Worm (Caenorhabditis elegans) whole organism, L3 larva: ENCODE data around the gene ethe-1.

Experiments
- ZK546.5 ChIP-seq: sonication (generic microtip); optimal IDR thresholded peaks from 2 replicates; lab custom pipeline; 2017; ENCODE audit warnings: missing biosample characterization, missing genetic modification characterization
- aly-2 ChIP-seq: fragments of 150-350 bp; optimal IDR thresholded peaks from 2 replicates; lab custom pipeline; 2014; ENCODE audit warnings: missing biosample characterization, missing genetic modification characterization
- ceh-82 ChIP-seq: fragments of 150-350 bp; optimal IDR thresholded peaks from 2 replicates; lab custom pipeline; 2014; ENCODE audit warnings: missing biosample characterization, missing genetic modification characterization
- nfya-1 ChIP-seq: sonication (generic microtip); optimal IDR thresholded peaks from 2 replicates; lab custom pipeline; 2017; ENCODE audit warnings: missing genetic modification characterization, mild to moderate bottlenecking, missing compliant biosample characterization, antibody characterized with exemption, moderate library complexity; ENCODE audit not compliant: insufficient read depth
- nhr-28 ChIP-seq: fragments of 150-350 bp; optimal IDR thresholded peaks from 2 replicates; lab custom pipeline; 2014; ENCODE audit warnings: missing biosample characterization, missing genetic modification characterization
- nhr-77 ChIP-seq: fragments of 150-350 bp; optimal IDR thresholded peaks from 2 replicates; lab custom pipeline; 2014; ENCODE audit warnings: missing biosample characterization, missing genetic modification characterization
- unc-39 ChIP-seq: sonication (generic microtip); optimal IDR thresholded peaks from 4 replicates; lab custom pipeline; 2017; ENCODE audit warnings: missing biosample characterization, missing genetic modification characterization
- ztf-11 ChIP-seq: fragments of 150-350 bp; optimal IDR thresholded peaks from 2 replicates; lab custom pipeline; 2014; ENCODE audit warnings: missing biosample characterization, missing genetic modification characterization

DNA sequence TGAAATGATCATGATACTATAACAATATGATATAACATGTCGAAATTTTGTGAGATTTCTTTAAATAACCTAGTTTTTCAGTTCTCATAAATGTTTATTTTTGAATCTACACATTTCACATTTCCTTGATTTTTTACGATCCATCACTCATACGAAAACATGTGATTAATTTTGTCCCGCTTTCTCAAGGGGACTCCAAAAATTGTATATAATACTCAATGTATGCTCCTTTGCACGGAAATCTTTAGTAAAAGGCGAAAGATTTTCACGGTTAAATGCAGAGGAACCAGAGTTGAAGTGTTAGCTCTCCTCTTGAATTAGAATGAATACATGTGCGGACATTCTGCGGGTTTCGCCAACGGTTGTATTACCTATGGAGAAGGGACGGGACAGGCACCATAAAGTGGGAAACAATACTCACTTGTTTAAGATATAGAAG, 44.2 kb downstream of the ethe-1 start:
- TF ChIP-seq ZK546.5 (tag; lab: Kevin White, UChicago) (no peak), ceh-82 (tag; lab: Kevin White, UChicago) (no peak), ztf-11 (tag; lab: Kevin White, UChicago) (no peak), nfya-1 (tag; lab: Kevin White, UChicago) (no peak), nhr-77 (tag; lab: Kevin White, UChicago) (no peak), aly-2 (no peak), nhr-28 (tag; lab: Kevin White, UChicago) (no peak), unc-39 (tag; lab: Kevin White, UChicago) (no peak)
